Worm (Caenorhabditis elegans): ENCODE data around the gene clec-240.

Gene clec-240

DNA sequence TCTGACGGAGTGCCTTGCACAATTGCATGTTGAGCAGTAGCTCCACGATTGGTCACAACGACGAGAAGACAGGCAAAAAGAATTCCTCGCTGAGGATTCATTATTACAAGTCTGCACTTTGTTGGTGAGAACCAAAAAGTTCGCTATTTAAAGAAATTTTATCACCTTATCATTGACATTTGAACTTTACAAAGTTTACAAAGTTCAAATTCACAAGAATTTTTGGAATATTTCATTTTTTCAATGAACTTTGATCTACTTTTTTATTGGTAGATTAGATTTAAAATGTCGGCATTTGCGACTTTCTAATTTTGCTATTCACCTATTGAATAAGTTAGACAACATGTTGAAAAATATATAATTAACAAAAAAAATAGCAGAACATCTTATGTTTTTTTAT is 16.5 kb downstream of the clec-240 start, which contains the start of gene F49H6.15:
Gene F49H6.15, minus strand, starts transcription at position 101 of the 400 bp plus-strand sequence.
- TF ChIP-seq sea-1 (GFP tag; conservative IDR thresholded peaks at IDR 0.05), result no peak
- no peak for TF ChIP-seq ama-1 (optimal IDR thresholded peaks at IDR 0.05)
- TF ChIP-seq tra-4 (tag; optimal IDR thresholded peaks at IDR 0.05), result no peak

DNA sequence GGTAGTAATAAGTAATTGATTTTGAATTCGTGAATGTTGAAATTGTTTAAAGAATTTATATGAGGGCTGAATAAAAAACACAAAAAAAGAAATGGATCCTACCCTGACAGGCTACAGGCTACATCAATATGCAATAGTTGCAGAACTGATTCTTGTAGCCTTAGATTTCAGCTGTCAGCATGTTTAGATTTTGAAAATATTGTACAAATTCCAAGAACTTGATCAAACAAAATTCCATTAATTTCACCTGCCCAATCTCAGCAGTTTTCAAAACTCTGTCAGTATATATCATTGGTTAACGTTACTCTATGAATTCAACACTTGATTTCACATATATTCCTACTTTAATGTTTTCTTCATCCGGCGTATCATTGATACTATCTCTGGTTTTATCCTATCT is 20.6 kb downstream of the clec-240 start:
- TF ChIP-seq scrt-1 (GFP tag; IDR thresholded peaks at IDR 0.05) (no peak), tra-4 (tag; optimal IDR thresholded peaks at IDR 0.05) (no peak), ama-1 (optimal IDR thresholded peaks at IDR 0.05) (no peak), ets-7 (tag; optimal IDR thresholded peaks at IDR 0.05) (no peak), hmbx-1 (tag; optimal IDR thresholded peaks at IDR 0.05) (no peak), ceh-36 (tag; optimal IDR thresholded peaks at IDR 0.05) (no peak), tbx-11 (GFP tag; IDR thresholded peaks at IDR 0.05) (no peak), F13C5.2 (tag; optimal IDR thresholded peaks at IDR 0.05) (no peak)

DNA sequence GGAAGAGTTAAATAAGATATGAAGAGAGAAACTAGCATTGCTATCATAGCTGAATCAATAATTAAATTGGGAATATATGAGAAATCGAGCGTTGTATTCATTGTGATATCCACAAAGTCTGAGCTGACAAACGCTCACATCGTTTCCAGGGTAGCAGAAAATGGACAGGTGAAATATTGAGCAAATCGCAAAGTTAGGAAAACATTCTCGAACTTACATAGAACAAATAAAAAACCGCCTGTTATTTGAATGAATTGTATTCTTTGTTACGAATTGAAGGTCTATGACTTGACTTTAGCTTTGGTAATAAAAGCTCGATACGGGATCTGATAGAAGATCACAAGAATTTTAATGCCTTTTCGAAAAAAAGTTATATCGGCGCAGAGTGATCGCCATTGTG is 26.0 kb downstream of the clec-240 start, which contains the start of gene srz-94:
Gene srz-94, minus strand, starts transcription at position 101 of the 400 bp plus-strand sequence.
- TF ChIP-seq aly-1 (tag; optimal IDR thresholded peaks at IDR 0.05) (no peak), pes-1 (GFP tag; IDR thresholded peaks at IDR 0.05) (no peak)

DNA sequence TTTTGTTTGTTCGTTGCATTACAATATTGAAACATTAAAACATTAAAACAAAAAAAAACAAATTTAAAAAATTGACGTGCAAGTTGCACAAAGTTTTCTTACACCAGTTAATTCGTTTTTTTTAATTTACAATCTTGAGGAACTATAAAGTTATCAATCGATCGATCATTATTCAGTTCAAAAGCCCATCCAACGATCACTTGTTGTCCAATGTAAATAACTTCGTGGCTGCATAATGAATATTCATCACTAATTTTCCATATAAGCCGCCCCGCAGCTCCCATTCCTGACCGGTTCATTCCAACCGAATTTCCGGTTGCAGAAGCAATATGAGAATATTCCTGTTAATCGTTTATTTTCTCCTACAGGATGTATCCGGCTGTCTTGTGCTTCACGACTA is 32.4 kb downstream of the clec-240 start, which contains the start of gene hpo-33:
Gene hpo-33, plus strand, starts transcription at position 301 of the 400 bp plus-strand sequence.
- TF ChIP-seq hnd-1 (tag; optimal IDR thresholded peaks at IDR 0.05) (no peak), sea-1 (GFP tag; conservative IDR thresholded peaks at IDR 0.05) (no peak), tbx-11 (GFP tag; IDR thresholded peaks at IDR 0.05) (no peak), hmbx-1 (tag; optimal IDR thresholded peaks at IDR 0.05) (no peak), hmg-4 (GFP tag; optimal IDR thresholded peaks at IDR 0.05) (no peak), aly-1 (tag; optimal IDR thresholded peaks at IDR 0.05) (no peak), ceh-36 (tag; optimal IDR thresholded peaks at IDR 0.05) (no peak), ama-1 (optimal IDR thresholded peaks at IDR 0.05) (no peak), ets-7 (tag; optimal IDR thresholded peaks at IDR 0.05) (no peak), tbx-37 (GFP tag; conservative IDR thresholded peaks at IDR 0.05) (no peak), F13C5.2 (tag; optimal IDR thresholded peaks at IDR 0.05) (no peak), pes-1 (GFP tag; IDR thresholded peaks at IDR 0.05) (no peak), tra-4 (tag; optimal IDR thresholded peaks at IDR 0.05) (no peak), flt-1 (GFP tag; IDR thresholded peaks at IDR 0.05) (no peak)

DNA sequence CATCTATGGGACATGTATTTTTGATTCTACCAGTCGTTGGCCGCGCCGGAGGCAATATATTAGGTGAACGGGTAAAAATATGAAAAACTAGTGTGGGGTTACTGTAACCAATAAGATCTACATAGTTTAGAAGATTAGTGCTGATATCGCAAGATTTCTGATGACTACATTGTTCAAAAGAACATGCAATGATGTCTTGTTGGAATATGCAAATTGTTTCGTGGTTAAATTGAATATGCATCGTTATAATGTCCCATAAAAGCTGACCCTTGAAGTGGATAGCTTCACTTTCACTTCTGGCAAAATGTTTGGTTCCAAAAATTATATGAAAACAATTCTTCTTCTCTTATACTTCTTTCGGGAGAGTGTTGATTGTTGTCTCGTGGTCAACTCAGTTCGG is 34.7 kb downstream of the clec-240 start, which contains the start of gene F28B1.2:
Gene F28B1.2, plus strand, starts transcription at position 301 of the 400 bp plus-strand sequence.
- no peak for TF ChIP-seq tbx-37 (GFP tag; conservative IDR thresholded peaks at IDR 0.05)
- TF ChIP-seq F13C5.2 (tag; optimal IDR thresholded peaks at IDR 0.05), result no peak

DNA sequence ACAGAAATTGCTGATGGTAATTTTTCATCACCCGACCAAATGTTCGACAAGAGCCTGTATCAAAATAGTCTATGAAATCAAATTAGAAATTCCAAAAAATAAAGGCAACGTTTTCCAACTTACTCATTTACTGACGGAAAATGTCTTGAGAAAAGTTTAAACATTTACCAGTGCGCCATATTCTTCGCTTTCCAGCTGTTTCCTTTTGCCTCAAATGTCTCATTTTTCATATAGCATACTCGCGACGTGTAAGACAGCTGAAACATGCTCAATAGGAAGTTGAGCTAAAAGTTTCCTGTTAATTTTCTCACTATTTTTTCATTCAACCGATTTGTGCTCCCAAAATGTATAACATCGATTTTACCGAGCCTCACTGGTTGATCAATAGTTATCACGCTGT is 50.2 kb downstream of the clec-240 start, which contains the start of gene sri-66:
Gene sri-66, plus strand, starts transcription at position 301 of the 400 bp plus-strand sequence.
- TF ChIP-seq pes-1 (GFP tag; IDR thresholded peaks at IDR 0.05) (no peak), hmg-4 (GFP tag; optimal IDR thresholded peaks at IDR 0.05) (no peak), tbx-11 (GFP tag; IDR thresholded peaks at IDR 0.05) (no peak), flt-1 (GFP tag; IDR thresholded peaks at IDR 0.05) (no peak), sea-1 (GFP tag; conservative IDR thresholded peaks at IDR 0.05) (no peak)
